Fruit fly (Drosophila melanogaster) whole organism, embryonic: ENCODE data around the gene Cyp12a4.

Experiments used
- Bdp1 ChIP-seq: fragments of 200-800 bp; sonication (Bioruptor generic); optimal IDR thresholded peaks from 3 replicates; lab custom pipeline; 2016; ENCODE audit warnings: missing biosample characterization, missing genetic modification characterization
- Bgb ChIP-seq: fragments of 200-800 bp; sonication (Bioruptor generic); IDR thresholded peaks from 2 replicates; pipeline ENCODE4 v1.3.6; 2022; ENCODE audit warnings: missing biosample characterization, missing genetic modification characterization; ENCODE audit not compliant: partially characterized antibody
- CG11456 ChIP-seq: fragments of 200-800 bp; sonication (Bioruptor generic); IDR thresholded peaks from 3 replicates; pipeline ENCODE4 v1.3.6; 2022; ENCODE audit warnings: missing biosample characterization, missing genetic modification characterization
- CG11723 ChIP-seq: fragments of 200-800 bp; sonication (Bioruptor generic); optimal IDR thresholded peaks from 2 replicates; lab custom pipeline; 2017; ENCODE audit warnings: missing biosample characterization, mild to moderate bottlenecking, missing genetic modification characterization
- CG12104 ChIP-seq: fragments of 200-800 bp; sonication (Bioruptor generic); optimal IDR thresholded peaks from 3 replicates; lab custom pipeline; 2016; ENCODE audit warnings: missing biosample characterization, missing genetic modification characterization
- CG16863 ChIP-seq: fragments of 200-800 bp; sonication (Bioruptor generic); optimal IDR thresholded peaks from 3 replicates; lab custom pipeline; 2016; ENCODE audit warnings: missing biosample characterization, missing genetic modification characterization
- CG17912 ChIP-seq: fragments of 200-800 bp; sonication (Bioruptor generic); optimal IDR thresholded peaks from 2 replicates; lab custom pipeline; 2018; ENCODE audit warnings: missing biosample characterization, mild to moderate bottlenecking, missing genetic modification characterization
- CG33213 ChIP-seq: fragments of 200-800 bp; sonication (Bioruptor generic); optimal IDR thresholded peaks from 3 replicates; lab custom pipeline; 2016; ENCODE audit warnings: missing biosample characterization, missing genetic modification characterization
- CG34422 ChIP-seq: fragments of 200-800 bp; sonication (Bioruptor generic); IDR thresholded peaks from 3 replicates; pipeline ENCODE4 v1.3.6; 2022; ENCODE audit warnings: missing biosample characterization, missing genetic modification characterization
- CG42726 ChIP-seq: fragments of 200-800 bp; sonication (Bioruptor generic); IDR thresholded peaks from 2 replicates; pipeline ENCODE4 v1.3.6; 2022; ENCODE audit warnings: missing biosample characterization, missing genetic modification characterization; ENCODE audit not compliant: partially characterized antibody
- CG4424 ChIP-seq: fragments of 200-800 bp; sonication (Bioruptor generic); optimal IDR thresholded peaks from 3 replicates; lab custom pipeline; 2016; ENCODE audit warnings: missing biosample characterization, missing genetic modification characterization
- CG4820 ChIP-seq: fragments of 200-800 bp; sonication (Bioruptor generic); optimal IDR thresholded peaks from 3 replicates; lab custom pipeline; 2016; ENCODE audit warnings: missing biosample characterization, missing genetic modification characterization
- CG4854 ChIP-seq: fragments of 200-800 bp; sonication (Bioruptor generic); optimal IDR thresholded peaks from 2 replicates; lab custom pipeline; 2016; ENCODE audit warnings: missing biosample characterization, missing genetic modification characterization, inconsistent platforms
- CG6654 ChIP-seq: fragments of 200-800 bp; sonication (Bioruptor generic); optimal IDR thresholded peaks from 2 replicates; lab custom pipeline; 2017; ENCODE audit warnings: missing biosample characterization, mild to moderate bottlenecking, missing genetic modification characterization
- CG6689 ChIP-seq: fragments of 200-800 bp; sonication (Bioruptor generic); IDR thresholded peaks from 2 replicates; pipeline ENCODE4 v1.3.6; 2022; ENCODE audit warnings: missing biosample characterization, missing genetic modification characterization
- CG7928 ChIP-seq: fragments of 200-800 bp; sonication (Bioruptor generic); optimal IDR thresholded peaks from 2 replicates; lab custom pipeline; 2017; ENCODE audit warnings: missing biosample characterization, mild to moderate bottlenecking, missing genetic modification characterization
- CG7987 ChIP-seq: fragments of 200-800 bp; sonication (Bioruptor generic); optimal IDR thresholded peaks from 2 replicates; lab custom pipeline; 2018; ENCODE audit warnings: missing biosample characterization, mild to moderate bottlenecking, missing genetic modification characterization, moderate library complexity
- CG8281 ChIP-seq: fragments of 200-800 bp; sonication (Bioruptor generic); optimal IDR thresholded peaks from 2 replicates; lab custom pipeline; 2018; ENCODE audit warnings: missing biosample characterization, mild to moderate bottlenecking, missing genetic modification characterization, moderate library complexity
- CG8944 ChIP-seq: fragments of 200-800 bp; sonication (Bioruptor generic); optimal IDR thresholded peaks from 3 replicates; lab custom pipeline; 2016; ENCODE audit warnings: missing biosample characterization, missing genetic modification characterization
- CG9609 ChIP-seq: fragments of 200-800 bp; sonication (Bioruptor generic); optimal IDR thresholded peaks from 3 replicates; lab custom pipeline; 2016; ENCODE audit warnings: missing biosample characterization, missing genetic modification characterization
- Dad ChIP-seq: fragments of 200-800 bp; sonication (Bioruptor generic); optimal IDR thresholded peaks from 3 replicates; lab custom pipeline; 2016; ENCODE audit warnings: missing biosample characterization, missing genetic modification characterization
- Doc2 ChIP-seq: fragments of 200-800 bp; sonication (Bioruptor generic); IDR thresholded peaks from 2 replicates; pipeline ENCODE4 v1.3.6; 2022; ENCODE audit warnings: missing biosample characterization, missing genetic modification characterization
- MTF-1 ChIP-seq: fragments of 200-800 bp; sonication (Bioruptor generic); optimal IDR thresholded peaks from 2 replicates; lab custom pipeline; 2018; ENCODE audit warnings: missing biosample characterization, mild to moderate bottlenecking, missing genetic modification characterization, borderline replicate concordance
- Mes4 ChIP-seq: fragments of 200-800 bp; sonication (Bioruptor generic); optimal IDR thresholded peaks from 2 replicates; lab custom pipeline; 2016; ENCODE audit warnings: missing biosample characterization, missing genetic modification characterization
- Myb ChIP-seq: fragments of 200-800 bp; sonication (Bioruptor generic); optimal IDR thresholded peaks from 2 replicates; lab custom pipeline; 2016; ENCODE audit warnings: missing biosample characterization, missing genetic modification characterization
- PHDP ChIP-seq: fragments of 200-800 bp; sonication (Bioruptor generic); optimal IDR thresholded peaks from 3 replicates; lab custom pipeline; 2018; ENCODE audit warnings: missing biosample characterization, mild to moderate bottlenecking, missing genetic modification characterization, moderate library complexity
- Poxn ChIP-seq: fragments of 200-800 bp; sonication (Bioruptor generic); IDR thresholded peaks from 2 replicates; pipeline ENCODE4 v1.3.6; 2022; ENCODE audit warnings: missing biosample characterization, missing genetic modification characterization
- Rfx ChIP-seq: fragments of 200-800 bp; sonication (Bioruptor generic); IDR thresholded peaks from 2 replicates; pipeline ENCODE4 v1.3.6; 2022; ENCODE audit warnings: missing biosample characterization, missing genetic modification characterization
- Sox100B ChIP-seq: fragments of 200-800 bp; sonication (Bioruptor generic); optimal IDR thresholded peaks from 3 replicates; lab custom pipeline; 2018; ENCODE audit warnings: missing biosample characterization, mild to moderate bottlenecking, missing genetic modification characterization
- TFAM ChIP-seq: fragments of 200-800 bp; sonication (Bioruptor generic); optimal IDR thresholded peaks from 2 replicates; lab custom pipeline; 2017; ENCODE audit warnings: missing biosample characterization, missing genetic modification characterization, inconsistent platforms
- Xbp1 ChIP-seq: fragments of 200-800 bp; sonication (Bioruptor generic); optimal IDR thresholded peaks from 3 replicates; lab custom pipeline; 2016; ENCODE audit warnings: missing biosample characterization, mild to moderate bottlenecking, missing genetic modification characterization
- ase ChIP-seq: fragments of 200-800 bp; sonication (Bioruptor generic); IDR thresholded peaks from 3 replicates; pipeline ENCODE4 v1.3.6; 2022; ENCODE audit warnings: missing biosample characterization, missing genetic modification characterization
- btn ChIP-seq: fragments of 200-800 bp; sonication (Bioruptor generic); optimal IDR thresholded peaks from 2 replicates; lab custom pipeline; 2016; ENCODE audit warnings: missing biosample characterization, missing genetic modification characterization
- chinmo ChIP-seq: fragments of 200-800 bp; sonication (Bioruptor generic); IDR thresholded peaks from 4 replicates; pipeline ENCODE4 v1.3.6; 2022; ENCODE audit warnings: missing biosample characterization, missing genetic modification characterization; ENCODE audit not compliant: partially characterized antibody
- corto ChIP-seq: fragments of 200-800 bp; sonication (Bioruptor generic); optimal IDR thresholded peaks from 2 replicates; lab custom pipeline; 2016; ENCODE audit warnings: missing biosample characterization, mild to moderate bottlenecking, missing genetic modification characterization, moderate library complexity
- danr ChIP-seq: fragments of 200-800 bp; sonication (Bioruptor generic); IDR thresholded peaks from 2 replicates; pipeline ENCODE4 v1.3.6; 2022; ENCODE audit warnings: missing biosample characterization, missing genetic modification characterization
- dm ChIP-seq: fragments of 200-800 bp; sonication (Bioruptor generic); optimal IDR thresholded peaks from 3 replicates; lab custom pipeline; 2016; ENCODE audit warnings: missing biosample characterization, missing genetic modification characterization
- dysf ChIP-seq: fragments of 200-800 bp; sonication (Bioruptor generic); IDR thresholded peaks from 3 replicates; pipeline ENCODE4 v1.3.6; 2022; ENCODE audit warnings: missing biosample characterization, missing genetic modification characterization
- eve ChIP-seq, 2 experiments: fragments of >200 bp; optimal IDR thresholded peaks; 2 replicates each; lab custom pipeline; 2017; ENCODE audit warnings: missing biosample characterization in 2 of 2, missing genetic modification characterization in 2 of 2
- fu2 ChIP-seq: fragments of 200-800 bp; sonication (Bioruptor generic); optimal IDR thresholded peaks from 2 replicates; lab custom pipeline; 2016; ENCODE audit warnings: missing biosample characterization, missing genetic modification characterization
- kah ChIP-seq: fragments of 200-800 bp; sonication (Bioruptor generic); optimal IDR thresholded peaks from 2 replicates; lab custom pipeline; 2018; ENCODE audit warnings: missing biosample characterization, mild to moderate bottlenecking, missing genetic modification characterization
- lbe ChIP-seq: fragments of 200-800 bp; sonication (Bioruptor generic); optimal IDR thresholded peaks from 2 replicates; lab custom pipeline; 2016; ENCODE audit warnings: missing biosample characterization, mild to moderate bottlenecking, missing genetic modification characterization
- luna ChIP-seq: fragments of 200-800 bp; sonication (Bioruptor generic); optimal IDR thresholded peaks from 2 replicates; lab custom pipeline; 2016; ENCODE audit warnings: missing biosample characterization, missing genetic modification characterization
- nerfin-1 ChIP-seq: fragments of 200-800 bp; sonication (Bioruptor generic); optimal IDR thresholded peaks from 3 replicates; lab custom pipeline; 2019; ENCODE audit warnings: missing biosample characterization, mild to moderate bottlenecking, missing genetic modification characterization, moderate library complexity
- shn ChIP-seq: fragments of 200-800 bp; sonication (Bioruptor generic); optimal IDR thresholded peaks from 3 replicates; lab custom pipeline; 2016; ENCODE audit warnings: missing biosample characterization, missing genetic modification characterization
- tap ChIP-seq: fragments of 200-800 bp; optimal IDR thresholded peaks from 3 replicates; lab custom pipeline; 2019; ENCODE audit warnings: missing biosample characterization, mild to moderate bottlenecking, missing genetic modification characterization, moderate library complexity
- ttk ChIP-seq: fragments of 200-800 bp; sonication (Bioruptor generic); IDR thresholded peaks from 2 replicates; pipeline ENCODE4 v2.1.2; 2022; ENCODE audit warnings: missing biosample characterization, missing genetic modification characterization
- vfl ChIP-seq: fragments of 200-800 bp; sonication (Bioruptor generic); optimal IDR thresholded peaks from 2 replicates; lab custom pipeline; 2016; ENCODE audit warnings: missing biosample characterization, missing genetic modification characterization
- z ChIP-seq: fragments of 200-800 bp; sonication (Bioruptor generic); IDR thresholded peaks from 3 replicates; pipeline ENCODE4 v1.3.6; 2022; ENCODE audit warnings: missing biosample characterization, missing genetic modification characterization
- zen2 ChIP-seq: fragments of 200-800 bp; sonication (Bioruptor generic); IDR thresholded peaks from 3 replicates; pipeline ENCODE4 v1.3.6; 2022; ENCODE audit warnings: missing biosample characterization, missing genetic modification characterization; ENCODE audit not compliant: partially characterized antibody
- zfh1 ChIP-seq: fragments of 200-800 bp; sonication (Bioruptor generic); IDR thresholded peaks from 3 replicates; pipeline ENCODE4 v1.3.6; 2022; ENCODE audit warnings: missing biosample characterization, missing genetic modification characterization

Cyp12a4 gene

DNA sequence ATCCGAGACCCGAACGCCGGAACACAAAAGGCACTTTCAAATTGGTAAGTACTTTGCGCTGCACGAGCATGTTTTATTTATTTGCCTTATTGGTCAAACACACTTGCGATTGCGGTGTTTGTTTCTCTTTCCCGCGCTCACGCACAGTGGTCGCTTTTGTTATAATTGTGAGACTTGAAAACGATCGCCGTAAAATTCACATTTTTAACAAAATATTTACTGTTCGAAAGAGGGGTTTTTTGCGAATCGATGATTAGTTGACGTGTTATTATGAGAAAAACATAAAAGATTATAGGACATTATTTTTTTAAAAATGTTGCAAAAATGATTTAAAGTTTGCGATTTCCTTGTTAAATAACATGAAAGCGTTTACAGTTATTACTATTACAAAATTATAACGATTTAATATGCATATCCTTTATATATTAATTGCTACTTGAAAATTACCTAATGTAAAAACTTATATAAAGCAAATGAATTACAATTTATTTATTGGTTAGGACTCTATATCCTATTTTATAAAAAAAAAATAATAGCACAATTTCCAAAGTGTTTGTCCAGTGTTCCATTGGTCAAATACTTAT is 30.0 kb downstream of the Cyp12a4 start (continued):
- TF ChIP-seq Bdp1 (GFP tag; lab: Kevin White, UChicago): peak; percentile 42
- TF ChIP-seq dysf (GFP tag; lab: Robert Waterston, UW): peak; percentile 52; the same call in 2 of the 3 replicates
- TF ChIP-seq Myb (GFP tag; lab: Kevin White, UChicago): no peak
- TF ChIP-seq corto (GFP tag; lab: Kevin White, UChicago): no peak
- no peak for TF ChIP-seq nerfin-1 (tag; lab: Kevin White, UChicago)
- peak; percentile 55 for TF ChIP-seq Rfx (GFP tag; lab: Robert Waterston, UW)
- peak; percentile 44 for TF ChIP-seq Xbp1 (GFP tag; lab: Kevin White, UChicago)
- TF ChIP-seq CG4854 (GFP tag; lab: Kevin White, UChicago): no peak
- no peak for TF ChIP-seq eve (GFP tag; optimal IDR thresholded peaks at IDR 0.05; lab: Kevin White, UChicago)
- TF ChIP-seq TFAM (GFP tag; lab: Kevin White, UChicago): no peak
- no peak for TF ChIP-seq danr (GFP tag; lab: Robert Waterston, UW)
- no peak for TF ChIP-seq Bgb
- no peak; the same call in 1 of the 2 replicates for TF ChIP-seq ttk (GFP tag; lab: Robert Waterston, UW)
- peak; percentile 32; the same call in 1 of the 2 replicates for TF ChIP-seq CG6689 (GFP tag; lab: Robert Waterston, UW)
- TF ChIP-seq PHDP (tag; lab: Kevin White, UChicago): peak; percentile 35
- TF ChIP-seq luna (GFP tag; lab: Kevin White, UChicago): no peak
- TF ChIP-seq Mes4: peak; percentile 15
- TF ChIP-seq Dad: peak; percentile 8
- peak; percentile 44 for TF ChIP-seq CG16863 (GFP tag; lab: Kevin White, UChicago)
- no peak for TF ChIP-seq btn (GFP tag; lab: Kevin White, UChicago)
- TF ChIP-seq fu2: peak; percentile 18
- peak; percentile 33 for TF ChIP-seq CG6654 (GFP tag; lab: Kevin White, UChicago)
- no peak for TF ChIP-seq z (GFP tag; lab: Robert Waterston, UW)
- TF ChIP-seq CG8281 (tag; lab: Kevin White, UChicago): no peak
- TF ChIP-seq ase (GFP tag; lab: Robert Waterston, UW): no peak
- TF ChIP-seq CG34422 (GFP tag; lab: Robert Waterston, UW): peak; percentile 22; the same call in 1 of the 3 replicates
- no peak for TF ChIP-seq zfh1 (GFP tag; lab: Robert Waterston, UW)
- TF ChIP-seq CG7928 (GFP tag; lab: Kevin White, UChicago): no peak
- peak; percentile 10 for TF ChIP-seq CG33213 (GFP tag; lab: Kevin White, UChicago)
- peak; percentile 59 for TF ChIP-seq CG4424
- peak; percentile 53; the same call in 1 of the 3 replicates for TF ChIP-seq CG11456 (GFP tag; lab: Robert Waterston, UW)
- no peak for TF ChIP-seq Doc2 (GFP tag; lab: Robert Waterston, UW)
- peak; percentile 56 for TF ChIP-seq Sox100B (GFP tag; lab: Kevin White, UChicago)
- no peak for TF ChIP-seq CG42726 (GFP tag; lab: Robert Waterston, UW)
- TF ChIP-seq vfl: no peak
- no peak for TF ChIP-seq CG8944 (GFP tag; lab: Kevin White, UChicago)
- TF ChIP-seq CG11723 (GFP tag; lab: Kevin White, UChicago): peak; percentile 29
- TF ChIP-seq kah (GFP tag; lab: Kevin White, UChicago): no peak
- peak; percentile 18 for TF ChIP-seq MTF-1 (GFP tag; lab: Kevin White, UChicago)
- TF ChIP-seq dm (GFP tag; lab: Kevin White, UChicago): no peak
- no peak for TF ChIP-seq CG4820
- TF ChIP-seq zen2 (GFP tag; lab: Robert Waterston, UW): no peak
- TF ChIP-seq Poxn (GFP tag; lab: Robert Waterston, UW): no peak
- no peak for TF ChIP-seq CG7987 (GFP tag; lab: Kevin White, UChicago)
- no peak for TF ChIP-seq lbe (GFP tag; lab: Kevin White, UChicago)
- TF ChIP-seq shn (GFP tag; lab: Kevin White, UChicago): peak; percentile 56
- peak; percentile 3 for TF ChIP-seq CG9609
- no peak for TF ChIP-seq CG17912 (GFP tag; lab: Kevin White, UChicago)
- no peak for TF ChIP-seq CG12104 (GFP tag; lab: Kevin White, UChicago)
- no peak; the same call in 3 of the 4 replicates for TF ChIP-seq chinmo (GFP tag; lab: Robert Waterston, UW)
- TF ChIP-seq tap: no peak
